Worm (Caenorhabditis elegans) whole organism, L4 larva: ENCODE data around the gene F57A8.7.

Experiments
- F10B5.3 ChIP-seq: sonication (generic microtip); optimal IDR thresholded peaks from 2 replicates; lab custom pipeline; 2016; ENCODE audit warnings: mild to moderate bottlenecking, missing genetic modification characterization, missing compliant biosample characterization
- Y105C5A.15 ChIP-seq: fragments of 200-800 bp; sonication (Bioruptor generic); IDR thresholded peaks from 2 replicates; pipeline ENCODE4 v1.3.6; 2022; ENCODE audit warnings: missing genetic modification characterization, missing compliant biosample characterization
- Y48G9A.11 ChIP-seq: fragments of 200-800 bp; sonication (Bioruptor generic); IDR thresholded peaks from 2 replicates; pipeline ENCODE4 v1.3.6; 2022; ENCODE audit warnings: missing genetic modification reagents, missing genetic modification characterization, missing compliant biosample characterization
- aha-1 ChIP-seq: fragments of 150-350 bp; peaks from one replicate; lab custom pipeline; 2014; ENCODE audit warnings: missing biosample characterization, missing genetic modification characterization
- aly-2 ChIP-seq: sonication (generic microtip); optimal IDR thresholded peaks from 2 replicates; lab custom pipeline; 2018; ENCODE audit warnings: missing biosample characterization, missing genetic modification characterization
- ceh-32 ChIP-seq: sonication (generic microtip); optimal IDR thresholded peaks from 2 replicates; lab custom pipeline; 2016; ENCODE audit warnings: mild to moderate bottlenecking, missing genetic modification characterization, missing compliant biosample characterization; ENCODE audit not compliant: poor library complexity
- ceh-44 ChIP-seq: fragments of 200-800 bp; sonication (Bioruptor generic); IDR thresholded peaks from 2 replicates; pipeline ENCODE4 v1.3.6; 2022; ENCODE audit warnings: missing genetic modification reagents, missing genetic modification characterization, missing compliant biosample characterization
- ceh-82 ChIP-seq: sonication (generic microtip); optimal IDR thresholded peaks from 2 replicates; lab custom pipeline; 2017; ENCODE audit warnings: missing biosample characterization, missing genetic modification characterization
- ces-1 ChIP-seq: fragments of 150-350 bp; sonication (generic microtip); optimal IDR thresholded peaks from 4 replicates; lab custom pipeline; 2014; ENCODE audit warnings: missing biosample characterization, missing genetic modification reagents, missing genetic modification characterization
- daf-16 ChIP-seq, 3 experiments: sonication (generic microtip); optimal IDR thresholded peaks; 2 replicates each; lab custom pipeline; 2016 to 2017; ENCODE audit warnings: missing genetic modification characterization in 3 of 3, missing genetic modification reagents in 3 of 3, mild to moderate bottlenecking in 2 of 3, missing compliant biosample characterization in 2 of 3, missing biosample characterization in 1 of 3, moderate library complexity in 1 of 3
- daf-19 ChIP-seq: fragments of 200-800 bp; sonication (Bioruptor generic); conservative IDR thresholded peaks from 2 replicates; pipeline ENCODE4 v1.3.6; 2022; ENCODE audit warnings: missing genetic modification characterization, missing compliant biosample characterization
- fos-1 ChIP-seq: fragments of 150-350 bp; optimal IDR thresholded peaks from 2 replicates; lab custom pipeline; 2014; ENCODE audit warnings: missing biosample characterization, missing genetic modification characterization
- hlh-30 ChIP-seq: sonication (generic microtip); optimal IDR thresholded peaks from 2 replicates; lab custom pipeline; 2017; ENCODE audit warnings: antibody characterized with exemption, mild to moderate bottlenecking, missing genetic modification characterization, missing compliant biosample characterization; ENCODE audit not compliant: insufficient read depth
- lin-1 ChIP-seq: fragments of 200-800 bp; sonication (Bioruptor generic); IDR thresholded peaks from 2 replicates; pipeline ENCODE4 v1.3.6; 2022; ENCODE audit warnings: missing genetic modification reagents, missing genetic modification characterization, missing compliant biosample characterization
- lin-13 ChIP-seq: fragments of 150-350 bp; optimal IDR thresholded peaks from 2 replicates; lab custom pipeline; 2014; ENCODE audit warnings: missing biosample characterization, missing genetic modification reagents, missing genetic modification characterization
- lsy-2 ChIP-seq, 2 experiments: fragments of 150-350 bp in 1 of 2; sonication (generic microtip) in 1 of 2; optimal IDR thresholded peaks; 2 replicates each; lab custom pipeline; 2014 to 2017; ENCODE audit warnings: missing biosample characterization in 2 of 2, missing genetic modification characterization in 2 of 2
- madf-5 ChIP-seq, 2 experiments: fragments of 200-800 bp; sonication (Bioruptor generic); IDR thresholded peaks; 2 replicates each; pipeline ENCODE4 v1.3.6; 2022; ENCODE audit warnings: missing compliant biosample characterization in 2 of 2, missing genetic modification characterization in 2 of 2
- mdl-1 ChIP-seq, 2 experiments: fragments of 150-350 bp in 1 of 2; sonication (generic microtip) in 1 of 2; optimal IDR thresholded peaks; 2 replicates each; lab custom pipeline; 2014 to 2017; ENCODE audit warnings: missing biosample characterization in 2 of 2, missing genetic modification characterization in 2 of 2
- mep-1 ChIP-seq: fragments of 150-350 bp; sonication (generic microtip); optimal IDR thresholded peaks from 3 replicates; lab custom pipeline; 2014; ENCODE audit warnings: missing biosample characterization, missing genetic modification characterization
- mxl-2 ChIP-seq: fragments of 200-800 bp; sonication (Bioruptor generic); conservative IDR thresholded peaks from 2 replicates; pipeline ENCODE4 v1.3.6; 2022; ENCODE audit warnings: missing genetic modification reagents, missing genetic modification characterization, missing compliant biosample characterization
- mxl-3 ChIP-seq: fragments of 200-800 bp; sonication (Bioruptor generic); optimal IDR thresholded peaks from 2 replicates; lab custom pipeline; 2018; ENCODE audit warnings: mild to moderate bottlenecking, missing genetic modification characterization, missing compliant biosample characterization
- nhr-11 ChIP-seq: fragments of 150-350 bp; optimal IDR thresholded peaks from 2 replicates; lab custom pipeline; 2014; ENCODE audit warnings: missing biosample characterization, missing genetic modification characterization
- nhr-48 ChIP-seq: sonication (generic microtip); optimal IDR thresholded peaks from 2 replicates; lab custom pipeline; 2016; ENCODE audit warnings: mild to moderate bottlenecking, missing genetic modification characterization, missing compliant biosample characterization
- nhr-6 ChIP-seq: fragments of 150-350 bp; optimal IDR thresholded peaks from 2 replicates; lab custom pipeline; 2014; ENCODE audit warnings: missing biosample characterization, missing genetic modification characterization
- nhr-76 ChIP-seq: fragments of 150-350 bp; optimal IDR thresholded peaks from 2 replicates; lab custom pipeline; 2014; ENCODE audit warnings: missing biosample characterization, missing genetic modification characterization
- nhr-77 ChIP-seq: fragments of 150-350 bp; optimal IDR thresholded peaks from 2 replicates; lab custom pipeline; 2014; ENCODE audit warnings: missing biosample characterization, missing genetic modification characterization
- php-3 ChIP-seq: fragments of 200-800 bp; sonication (Bioruptor generic); IDR thresholded peaks from 2 replicates; pipeline ENCODE4 v1.3.6; 2022; ENCODE audit warnings: missing genetic modification reagents, missing genetic modification characterization, missing compliant biosample characterization
- pqm-1 ChIP-seq: sonication (generic microtip); optimal IDR thresholded peaks from 2 replicates; lab custom pipeline; 2017; ENCODE audit warnings: missing biosample characterization, missing genetic modification characterization
- tra-1 ChIP-seq: fragments of 200-800 bp; sonication (Bioruptor generic); IDR thresholded peaks from 2 replicates; pipeline ENCODE4 v1.3.6; 2022; ENCODE audit warnings: missing genetic modification reagents, missing genetic modification characterization, missing compliant biosample characterization
- unc-39 ChIP-seq: sonication (generic microtip); optimal IDR thresholded peaks from 2 replicates; lab custom pipeline; 2017; ENCODE audit warnings: missing biosample characterization, missing genetic modification characterization
- unc-62 ChIP-seq, 3 experiments: fragments of 150-350 bp in 1 of 3; sonication (generic microtip); optimal IDR thresholded peaks in 2 of 3; peaks in 1 of 3; 1 replicate in 1 of 3; 2 replicates in 2 of 3; lab custom pipeline; 2014 to 2017; ENCODE audit warnings: missing biosample characterization in 3 of 3, missing genetic modification characterization in 3 of 3, missing genetic modification reagents in 3 of 3, missing genotype in 1 of 3
- zfp-2 ChIP-seq: sonication (generic microtip); optimal IDR thresholded peaks from 2 replicates; lab custom pipeline; 2016; ENCODE audit warnings: mild to moderate bottlenecking, missing genetic modification characterization, missing compliant biosample characterization

The F57A8.7 gene

ce11 chrV:10051855-10052254 is 23.7 kb upstream of the F57A8.7 start, which contains the start of gene str-118:
Gene str-118, plus strand, starts transcription at chrV:10052155.
- TF ChIP-seq lin-13 (GFP tag; lab: Kevin White, UChicago) (no peak), mxl-3 (no peak), F10B5.3 (tag; lab: Kevin White, UChicago) (no peak), unc-62 (GFP tag; optimal IDR thresholded peaks at IDR 0.05 in 1 of 2; lab: Kevin White, UChicago) (no peak), unc-62 (tag; optimal IDR thresholded peaks at IDR 0.05; lab: Kevin White, UChicago) (no peak), php-3 (no peak), nhr-6 (tag; lab: Kevin White, UChicago) (no peak), daf-19 (no peak), unc-39 (tag; lab: Kevin White, UChicago) (no peak), Y48G9A.11 (GFP tag; lab: Robert Waterston, UW) (no peak), daf-16 (GFP tag; optimal IDR thresholded peaks at IDR 0.05; lab: Kevin White, UChicago) (no peak), daf-16 (tag; optimal IDR thresholded peaks at IDR 0.05; lab: Kevin White, UChicago) (no peak), lin-1 (GFP tag; lab: Robert Waterston, UW) (no peak), tra-1 (GFP tag; lab: Robert Waterston, UW) (no peak), aly-2 (tag; lab: Kevin White, UChicago) (no peak), ceh-32 (no peak), Y105C5A.15 (GFP tag; lab: Robert Waterston, UW) (no peak)

- peak; percentile 15 for TF ChIP-seq ces-1 (GFP tag; lab: Kevin White, UChicago)
- no peak for TF ChIP-seq zfp-2 (tag; lab: Kevin White, UChicago)
- peak in 1 of 2 experiments; percentile 84 for TF ChIP-seq lsy-2 (tag; optimal IDR thresholded peaks at IDR 0.05; lab: Kevin White, UChicago)
Measured at ce11 chrV:10054872-10055271, 20.7 kb upstream of the F57A8.7 start, which contains the start of gene yif-1. Gene yif-1, minus strand, starts transcription at chrV:10054913.

ce11 chrV:10058748-10059147 is 16.8 kb upstream of the F57A8.7 start:
- TF ChIP-seq unc-62 (GFP tag; optimal IDR thresholded peaks at IDR 0.05 in 1 of 2; lab: Kevin White, UChicago) = peak in 1 of 2 experiments; percentile 75
- TF ChIP-seq unc-62 (tag; optimal IDR thresholded peaks at IDR 0.05; lab: Kevin White, UChicago) = no peak
- no peak for TF ChIP-seq nhr-77
- TF ChIP-seq mep-1 (tag; lab: Kevin White, UChicago) = no peak
- no peak for TF ChIP-seq zfp-2 (tag; lab: Kevin White, UChicago)

ce11 chrV:10060039-10060438 is 15.5 kb upstream of the F57A8.7 start:
- TF ChIP-seq daf-16 (GFP tag; optimal IDR thresholded peaks at IDR 0.05; lab: Kevin White, UChicago) (peak in 1 of 2 experiments; percentile 52), daf-16 (tag; optimal IDR thresholded peaks at IDR 0.05; lab: Kevin White, UChicago) (no peak), nhr-48 (tag; lab: Kevin White, UChicago) (no peak), pqm-1 (tag; lab: Kevin White, UChicago) (no peak), mdl-1 (tag; optimal IDR thresholded peaks at IDR 0.05; lab: Kevin White, UChicago) (no peak), aha-1 (tag; lab: Kevin White, UChicago) (peak; percentile 2), lsy-2 (tag; optimal IDR thresholded peaks at IDR 0.05; lab: Kevin White, UChicago) (no peak), hlh-30 (tag; lab: Kevin White, UChicago) (no peak)

- TF ChIP-seq mxl-2 (GFP tag; lab: Robert Waterston, UW) (no peak), madf-5 (GFP tag; IDR thresholded peaks at IDR 0.05; lab: Robert Waterston, UW) (no peak), lsy-2 (tag; optimal IDR thresholded peaks at IDR 0.05; lab: Kevin White, UChicago) (no peak), nhr-11 (tag; lab: Kevin White, UChicago) (no peak), fos-1 (tag; lab: Kevin White, UChicago) (no peak), ceh-44 (GFP tag; lab: Robert Waterston, UW) (no peak), nhr-76 (tag; lab: Kevin White, UChicago) (no peak), ceh-82 (no peak)
Measured at ce11 chrV:10064221-10064620, 11.3 kb upstream of the F57A8.7 start, which contains the start of gene fipr-13. Gene fipr-13, plus strand, starts transcription at chrV:10064521.
